Worm (Caenorhabditis elegans) whole organism, L1 larva: ENCODE results near the gene ndua-7.

Experiments
- ceh-82 ChIP-seq, 3 experiments: fragments of 150-350 bp in 1 of 3; sonication (generic microtip) in 2 of 3; optimal IDR thresholded peaks; 2 replicates each; lab custom pipeline; 2014 to 2017; ENCODE audit warnings: missing biosample characterization in 3 of 3, missing genetic modification characterization in 3 of 3
- egl-27 ChIP-seq, 2 experiments: fragments of 150-350 bp in 1 of 2; sonication (generic microtip); optimal IDR thresholded peaks; 3 replicates each; lab custom pipeline; 2017 to 2018; ENCODE audit warnings: missing biosample characterization in 2 of 2, missing genetic modification characterization in 2 of 2, missing genetic modification reagents in 2 of 2
- elt-3 ChIP-seq, 6 experiments: fragments of 150-350 bp in 1 of 6; sonication (generic microtip); optimal IDR thresholded peaks; 2 replicates each; lab custom pipeline; 2017 to 2018; ENCODE audit warnings: missing biosample characterization in 6 of 6, missing genetic modification characterization in 6 of 6, inconsistent platforms in 1 of 6
- fos-1 ChIP-seq: fragments of 150-350 bp; optimal IDR thresholded peaks from 2 replicates; lab custom pipeline; 2014; ENCODE audit warnings: missing biosample characterization, missing genetic modification characterization
- hlh-4 ChIP-seq: sonication (generic microtip); optimal IDR thresholded peaks from 2 replicates; lab custom pipeline; 2016; ENCODE audit warnings: mild to moderate bottlenecking, missing genetic modification characterization, missing compliant biosample characterization
- lin-13 ChIP-seq: fragments of 150-350 bp; optimal IDR thresholded peaks from 2 replicates; lab custom pipeline; 2014; ENCODE audit warnings: missing biosample characterization, missing genetic modification reagents, missing genetic modification characterization
- lin-15B ChIP-seq: fragments of 150-350 bp; sonication (generic microtip); optimal IDR thresholded peaks from 3 replicates; lab custom pipeline; 2014; ENCODE audit warnings: missing biosample characterization, missing genetic modification characterization
- nhr-11 ChIP-seq: fragments of 150-350 bp; optimal IDR thresholded peaks from 2 replicates; lab custom pipeline; 2014; ENCODE audit warnings: missing biosample characterization, missing genetic modification characterization
- nhr-12 ChIP-seq: sonication (generic microtip); optimal IDR thresholded peaks from 2 replicates; lab custom pipeline; 2017; ENCODE audit warnings: missing biosample characterization, missing genetic modification characterization
- unc-130 ChIP-seq: fragments of 150-350 bp; optimal IDR thresholded peaks from 2 replicates; lab custom pipeline; 2017; ENCODE audit warnings: missing biosample characterization, missing genetic modification characterization, inconsistent platforms
- unc-30 ChIP-seq: sonication (generic microtip); optimal IDR thresholded peaks from 2 replicates; lab custom pipeline; 2017; ENCODE audit warnings: missing biosample characterization, missing genetic modification characterization
- vab-15 ChIP-seq: sonication (generic microtip); optimal IDR thresholded peaks from 2 replicates; lab custom pipeline; 2017; ENCODE audit warnings: missing genotype, mild to moderate bottlenecking, missing genetic modification characterization, missing compliant biosample characterization
- ztf-4 ChIP-seq: fragments of 150-350 bp; optimal IDR thresholded peaks from 2 replicates; lab custom pipeline; 2014; ENCODE audit warnings: missing biosample characterization, missing genetic modification characterization

DNA sequence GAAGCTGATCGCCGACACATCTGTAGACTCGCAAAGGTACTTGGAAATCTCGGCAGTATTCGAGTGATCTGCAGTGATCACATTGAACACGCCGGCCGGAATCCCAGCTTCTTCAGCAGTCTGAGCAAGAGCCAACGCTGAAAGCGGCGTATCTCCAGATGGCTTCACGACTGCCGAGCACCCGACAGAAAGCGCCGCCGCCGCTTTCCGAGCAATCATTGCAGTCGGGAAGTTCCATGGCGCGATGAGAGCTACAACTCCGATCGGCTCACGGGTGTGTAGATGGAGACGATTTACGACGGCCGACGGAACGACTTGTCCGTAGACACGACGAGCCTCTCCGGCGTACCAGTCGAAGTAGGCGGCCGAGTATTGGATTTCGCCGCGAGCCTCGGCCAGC, 4.5 kb downstream of the ndua-7 start:
- TF ChIP-seq vab-15 (tag; lab: Kevin White, UChicago), result no peak
- TF ChIP-seq ztf-4, result no peak
- TF ChIP-seq lin-13 (GFP tag; lab: Kevin White, UChicago), result no peak
- TF ChIP-seq egl-27 (tag; optimal IDR thresholded peaks at IDR 0.05; lab: Kevin White, UChicago), result no peak
- TF ChIP-seq lin-15B (tag; lab: Kevin White, UChicago), result no peak
- no peak for TF ChIP-seq nhr-11 (tag; lab: Kevin White, UChicago)
- no peak for TF ChIP-seq hlh-4 (tag; lab: Kevin White, UChicago)
- TF ChIP-seq unc-30 (tag; lab: Kevin White, UChicago), result no peak
- no peak for TF ChIP-seq elt-3 (tag; optimal IDR thresholded peaks at IDR 0.05; lab: Kevin White, UChicago)
- no peak for TF ChIP-seq fos-1 (tag; lab: Kevin White, UChicago)
- TF ChIP-seq nhr-12, result no peak
- TF ChIP-seq ceh-82 (tag; optimal IDR thresholded peaks at IDR 0.05; lab: Kevin White, UChicago), result no peak
- no peak for TF ChIP-seq unc-130 (tag; lab: Kevin White, UChicago)
